Fruit fly (Drosophila melanogaster) whole organism, pupa: ENCODE data around the gene nAChRalpha7.
A peak's percentile ranks its signal among the peaks of the same experiment; 100 is the strongest.

Source experiments
- CG12605 ChIP-seq: fragments of 200-800 bp; sonication (Bioruptor generic); IDR thresholded peaks from 2 replicates; pipeline ENCODE4 v1.3.6; 2022; ENCODE audit warnings: missing biosample characterization, missing genetic modification characterization
- CG15710 ChIP-seq: fragments of 200-800 bp; sonication (Bioruptor generic); optimal IDR thresholded peaks from 2 replicates; lab custom pipeline; 2018; ENCODE audit warnings: missing biosample characterization, mild to moderate bottlenecking, missing genetic modification characterization, moderate library complexity
- CG32121 ChIP-seq: fragments of 200-800 bp; sonication (Bioruptor generic); IDR thresholded peaks from 2 replicates; pipeline ENCODE4 v1.3.6; 2022; ENCODE audit warnings: missing biosample characterization, missing genetic modification characterization
- CG9948 ChIP-seq: fragments of 200-800 bp; sonication (Bioruptor generic); optimal IDR thresholded peaks from 2 replicates; lab custom pipeline; 2018; ENCODE audit warnings: missing biosample characterization, mild to moderate bottlenecking, missing genetic modification characterization, moderate library complexity
- D1 ChIP-seq: fragments of 200-800 bp; sonication (Bioruptor generic); optimal IDR thresholded peaks from 2 replicates; lab custom pipeline; 2018; ENCODE audit warnings: missing biosample characterization, mild to moderate bottlenecking, missing genetic modification characterization, moderate library complexity
- EcR ChIP-seq: fragments of 200-800 bp; sonication (Bioruptor generic); optimal IDR thresholded peaks from 3 replicates; lab custom pipeline; 2019; ENCODE audit warnings: missing biosample characterization, missing genetic modification characterization, mild to moderate bottlenecking, moderate library complexity, missing genetic modification reagents
- Ets98B ChIP-seq: fragments of 200-800 bp; sonication (Bioruptor generic); IDR thresholded peaks from 2 replicates; pipeline ENCODE4 v1.3.6; 2022; ENCODE audit warnings: missing biosample characterization, missing genetic modification characterization
- Pif1B ChIP-seq: fragments of 200-800 bp; sonication (Bioruptor generic); optimal IDR thresholded peaks from 3 replicates; lab custom pipeline; 2016; ENCODE audit warnings: missing biosample characterization, missing genetic modification characterization
- gl ChIP-seq: fragments of 200-800 bp; sonication (Bioruptor generic); optimal IDR thresholded peaks from 2 replicates; lab custom pipeline; 2018; ENCODE audit warnings: missing biosample characterization, mild to moderate bottlenecking, missing genetic modification characterization

- TF ChIP-seq EcR (GFP tag; lab: Kevin White, UChicago) (no peak), Ets98B (GFP tag; lab: Robert Waterston, UW) (no peak), D1 (tag; lab: Kevin White, UChicago) (peak; percentile 51), Pif1B (no peak), CG15710 (tag; lab: Kevin White, UChicago) (no peak), CG32121 (GFP tag; lab: Robert Waterston, UW) (no peak), CG9948 (no peak), CG12605 (GFP tag; lab: Robert Waterston, UW) (no peak), gl (tag; lab: Kevin White, UChicago) (no peak)
Measured at dm6 chrX:19326730-19327129, 21.5 kb downstream of the nAChRalpha7 start.
